Fruit fly (Drosophila melanogaster) whole organism, adult: ENCODE measurements around the gene CG14370.

Source experiments
- CG11617 ChIP-seq: fragments of 200-800 bp; sonication (Bioruptor generic); optimal IDR thresholded peaks from 2 replicates; lab custom pipeline; 2017; ENCODE audit warnings: mild to moderate bottlenecking, missing biosample characterization, missing genetic modification reagents, missing genetic modification characterization
- CG12768 ChIP-seq: fragments of 200-800 bp; sonication (Bioruptor generic); optimal IDR thresholded peaks from 2 replicates; lab custom pipeline; 2017; ENCODE audit warnings: missing biosample characterization, missing genetic modification characterization, mild to moderate bottlenecking, moderate library complexity, missing genetic modification reagents
- CG14711 ChIP-seq: fragments of 200-800 bp; sonication (Bioruptor generic); optimal IDR thresholded peaks from 2 replicates; lab custom pipeline; 2018; ENCODE audit warnings: missing biosample characterization, mild to moderate bottlenecking, missing genetic modification characterization, moderate library complexity
- CG1620 ChIP-seq: fragments of 200-800 bp; sonication (Bioruptor generic); optimal IDR thresholded peaks from 2 replicates; lab custom pipeline; 2016; ENCODE audit warnings: missing biosample characterization, missing genetic modification characterization
- CG33017 ChIP-seq: fragments of 200-800 bp; sonication (Bioruptor generic); optimal IDR thresholded peaks from 2 replicates; lab custom pipeline; 2018; ENCODE audit warnings: missing biosample characterization, mild to moderate bottlenecking, missing genetic modification characterization, moderate library complexity
- CG5204 ChIP-seq: fragments of 200-800 bp; sonication (Bioruptor generic); optimal IDR thresholded peaks from 2 replicates; lab custom pipeline; 2016; ENCODE audit warnings: missing biosample characterization, missing genetic modification characterization
- CG7045 ChIP-seq: fragments of 200-800 bp; sonication (Bioruptor generic); optimal IDR thresholded peaks from 2 replicates; lab custom pipeline; 2017; ENCODE audit warnings: missing biosample characterization, mild to moderate bottlenecking, missing genetic modification characterization
- CG7101 ChIP-seq: fragments of 200-800 bp; sonication (Bioruptor generic); optimal IDR thresholded peaks from 2 replicates; lab custom pipeline; 2018; ENCODE audit warnings: missing biosample characterization, mild to moderate bottlenecking, missing genetic modification characterization, moderate library complexity
- Clk ChIP-seq: fragments of 200-800 bp; sonication (Bioruptor generic); optimal IDR thresholded peaks from 2 replicates; lab custom pipeline; 2017; ENCODE audit warnings: missing biosample characterization, missing genetic modification characterization
- Crg-1 ChIP-seq: fragments of 200-800 bp; sonication (Bioruptor generic); optimal IDR thresholded peaks from 2 replicates; lab custom pipeline; 2016; ENCODE audit warnings: missing biosample characterization, missing genetic modification characterization
- Hr96 ChIP-seq: fragments of 200-800 bp; sonication (Bioruptor generic); optimal IDR thresholded peaks from 2 replicates; lab custom pipeline; 2016; ENCODE audit warnings: missing biosample characterization, missing genetic modification characterization
- Mnt ChIP-seq: fragments of 200-800 bp; sonication (Bioruptor generic); optimal IDR thresholded peaks from 2 replicates; lab custom pipeline; 2016; ENCODE audit warnings: missing biosample characterization, mild to moderate bottlenecking, missing genetic modification characterization
- bab1 ChIP-seq: fragments of 200-800 bp; sonication (Bioruptor generic); optimal IDR thresholded peaks from 3 replicates; lab custom pipeline; 2019; ENCODE audit warnings: missing biosample characterization, mild to moderate bottlenecking, missing genetic modification characterization, moderate library complexity
- cic ChIP-seq: fragments of 200-800 bp; sonication (Bioruptor generic); optimal IDR thresholded peaks from 2 replicates; lab custom pipeline; 2017; ENCODE audit warnings: missing biosample characterization, mild to moderate bottlenecking, missing genetic modification characterization, moderate library complexity
- cnc ChIP-seq, 2 experiments: fragments of >200 bp; optimal IDR thresholded peaks; 2 replicates each; lab custom pipeline; 2017
- kay ChIP-seq: fragments of 200-800 bp; sonication (Bioruptor generic); peaks from one replicate; lab custom pipeline; 2016; ENCODE audit warnings: missing biosample characterization, missing genetic modification characterization, borderline replicate concordance
- ovo ChIP-seq: fragments of 200-800 bp; sonication (Bioruptor generic); optimal IDR thresholded peaks from 2 replicates; lab custom pipeline; 2016; ENCODE audit warnings: missing biosample characterization, missing genetic modification characterization
- pad ChIP-seq: fragments of 200-800 bp; sonication (Bioruptor generic); optimal IDR thresholded peaks from 3 replicates; lab custom pipeline; 2017; ENCODE audit warnings: missing biosample characterization, missing genetic modification characterization, mild to moderate bottlenecking, moderate library complexity, missing genetic modification reagents
- tj ChIP-seq: fragments of 200-800 bp; sonication (Bioruptor generic); optimal IDR thresholded peaks from 3 replicates; lab custom pipeline; 2017; ENCODE audit warnings: missing biosample characterization, mild to moderate bottlenecking, missing genetic modification characterization, moderate library complexity
- toe ChIP-seq: fragments of 200-800 bp; sonication (Bioruptor generic); optimal IDR thresholded peaks from 2 replicates; lab custom pipeline; 2016; ENCODE audit warnings: missing biosample characterization, missing genetic modification characterization

CG14370 gene

DNA sequence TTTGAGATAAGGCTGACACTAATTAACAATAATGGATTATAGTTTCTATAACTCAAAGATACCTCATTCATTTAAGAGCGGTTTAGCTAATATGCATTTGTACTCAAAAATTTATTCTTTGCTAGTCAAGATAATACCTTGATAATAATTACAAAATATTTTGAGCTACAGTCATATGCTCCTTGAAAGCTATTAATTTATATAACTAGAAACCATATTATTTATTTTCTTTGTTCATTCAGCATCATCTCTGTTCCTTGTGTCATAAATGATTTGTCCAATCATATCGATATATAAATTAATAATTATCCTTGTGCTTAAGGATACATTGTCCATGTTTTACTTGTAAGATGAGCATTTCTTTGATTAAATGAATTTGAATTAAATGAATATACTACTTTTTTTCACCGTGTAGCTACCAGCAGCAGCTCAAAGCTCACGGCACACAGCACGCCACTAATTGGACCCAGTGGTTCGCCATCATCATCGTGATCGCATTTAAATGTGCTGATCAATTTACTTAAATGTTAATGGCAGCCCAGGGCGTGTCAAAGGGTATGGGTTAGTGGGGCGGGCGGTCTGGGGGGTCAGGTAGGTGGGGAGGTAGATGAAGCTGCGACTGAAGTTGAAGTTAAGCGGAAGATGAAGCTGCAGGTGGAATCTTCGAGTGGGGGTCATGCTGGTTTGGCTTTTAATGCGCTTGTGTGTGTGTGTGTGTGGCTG is 34.5 kb upstream of the CG14370 start:
- TF ChIP-seq cic (GFP tag; lab: Kevin White, UChicago) (no peak), CG1620 (no peak), bab1 (GFP tag; lab: Kevin White, UChicago) (no peak), Crg-1 (GFP tag; lab: Kevin White, UChicago) (no peak), pad (GFP tag; lab: Kevin White, UChicago) (no peak), CG33017 (tag; lab: Kevin White, UChicago) (no peak), CG11617 (GFP tag; lab: Kevin White, UChicago) (no peak), toe (GFP tag; lab: Kevin White, UChicago) (no peak), Mnt (GFP tag; lab: Kevin White, UChicago) (no peak), CG14711 (tag; lab: Kevin White, UChicago) (no peak), CG7101 (tag; lab: Kevin White, UChicago) (no peak), CG12768 (GFP tag; lab: Kevin White, UChicago) (no peak), tj (GFP tag; lab: Kevin White, UChicago) (no peak), cnc (optimal IDR thresholded peaks at IDR 0.05; lab: Kevin White, UChicago) (no peak), CG5204 (GFP tag; lab: Kevin White, UChicago) (no peak), Hr96 (GFP tag; lab: Kevin White, UChicago) (no peak), CG7045 (no peak), kay (GFP tag; lab: Kevin White, UChicago) (no peak), Clk (GFP tag; lab: Kevin White, UChicago) (no peak), ovo (no peak)

DNA sequence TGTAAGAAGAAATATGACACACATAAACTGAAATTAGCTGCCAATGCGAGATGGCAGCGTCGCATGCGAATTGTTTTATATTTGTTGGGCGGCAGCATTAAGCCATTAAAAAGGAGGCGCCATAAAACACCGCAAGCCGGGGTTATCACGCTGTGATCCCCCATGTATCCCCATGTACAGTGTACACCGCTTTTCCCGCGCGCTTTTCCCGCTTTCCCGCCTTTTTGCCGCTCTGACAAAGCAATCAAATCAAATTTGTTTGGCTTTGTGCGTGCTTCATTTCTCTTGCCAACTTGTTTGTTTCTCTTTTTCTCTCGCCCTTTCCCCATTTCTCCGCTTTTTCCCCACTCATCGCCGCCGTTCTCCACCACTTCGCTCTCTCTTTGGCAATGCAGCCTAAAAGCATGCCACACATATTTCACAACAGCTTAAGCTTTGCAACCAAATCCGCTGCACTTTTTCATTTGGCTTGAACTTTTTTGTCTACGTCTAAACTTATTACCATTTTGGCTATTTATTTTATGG is 33.9 kb upstream of the CG14370 start:
- no peak for TF ChIP-seq CG14711 (tag; lab: Kevin White, UChicago)
- TF ChIP-seq CG12768 (GFP tag; lab: Kevin White, UChicago): no peak
- no peak for TF ChIP-seq Crg-1 (GFP tag; lab: Kevin White, UChicago)
- no peak for TF ChIP-seq pad (GFP tag; lab: Kevin White, UChicago)
- no peak for TF ChIP-seq CG7045
- no peak for TF ChIP-seq CG11617 (GFP tag; lab: Kevin White, UChicago)
- TF ChIP-seq Hr96 (GFP tag; lab: Kevin White, UChicago): no peak
- no peak for TF ChIP-seq ovo
- TF ChIP-seq Clk (GFP tag; lab: Kevin White, UChicago): no peak
- no peak for TF ChIP-seq CG7101 (tag; lab: Kevin White, UChicago)
- TF ChIP-seq kay (GFP tag; lab: Kevin White, UChicago): no peak
- no peak for TF ChIP-seq tj (GFP tag; lab: Kevin White, UChicago)
- no peak for TF ChIP-seq cnc (optimal IDR thresholded peaks at IDR 0.05; lab: Kevin White, UChicago)
- TF ChIP-seq Mnt (GFP tag; lab: Kevin White, UChicago): no peak
- no peak for TF ChIP-seq CG5204 (GFP tag; lab: Kevin White, UChicago)
- TF ChIP-seq cic (GFP tag; lab: Kevin White, UChicago): no peak
- no peak for TF ChIP-seq CG1620

DNA sequence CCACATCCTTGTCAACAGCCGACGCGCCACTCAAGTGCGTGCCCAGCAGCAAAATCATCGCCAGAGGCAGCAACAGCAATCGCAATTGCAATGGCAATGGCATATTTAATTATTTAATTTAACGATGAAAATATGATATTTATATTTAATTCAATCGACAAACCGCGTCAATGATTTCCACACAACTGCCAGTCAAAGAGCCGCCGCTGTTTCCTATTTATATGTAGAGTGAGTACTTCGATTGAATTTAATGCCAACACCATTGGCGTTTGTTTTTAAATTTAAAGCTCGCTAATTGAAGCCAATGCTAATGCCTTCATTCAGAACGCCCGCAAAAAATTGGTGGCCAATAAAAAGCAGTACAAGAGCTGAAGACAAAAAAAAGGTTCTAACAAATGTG is 4.8 kb downstream of the CG14370 start, which contains the start of gene CG14369:
TSS of gene CG14369 (minus strand) at position 101 of the 400 bp plus-strand sequence.
- TF ChIP-seq CG14711 (tag; lab: Kevin White, UChicago) (no peak), ovo (no peak), CG33017 (tag; lab: Kevin White, UChicago) (no peak), pad (GFP tag; lab: Kevin White, UChicago) (no peak), toe (GFP tag; lab: Kevin White, UChicago) (no peak), CG5204 (GFP tag; lab: Kevin White, UChicago) (no peak), CG12768 (GFP tag; lab: Kevin White, UChicago) (no peak), Hr96 (GFP tag; lab: Kevin White, UChicago) (no peak)

DNA sequence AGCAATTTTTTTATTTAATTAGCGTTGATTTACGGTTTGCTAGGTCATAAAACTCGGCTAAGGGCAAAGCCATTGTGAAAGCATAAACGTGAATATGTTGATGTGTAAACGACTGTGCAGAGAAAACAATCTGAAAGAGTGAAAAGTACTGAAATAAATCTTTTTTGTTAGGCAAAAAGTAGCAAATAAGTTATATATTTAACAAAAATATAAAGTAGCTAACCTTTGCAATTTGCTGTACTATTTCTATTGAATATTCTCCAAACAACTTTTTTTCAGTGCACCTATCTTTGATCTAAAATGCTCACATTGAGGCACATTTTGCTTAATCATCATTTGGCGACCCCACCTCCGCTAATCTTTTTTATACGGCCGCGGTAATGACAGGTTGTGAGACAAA is 8.6 kb downstream of the CG14370 start:
- TF ChIP-seq ovo: no peak
- no peak for TF ChIP-seq Mnt (GFP tag; lab: Kevin White, UChicago)
- TF ChIP-seq CG5204 (GFP tag; lab: Kevin White, UChicago): no peak
- TF ChIP-seq kay (GFP tag; lab: Kevin White, UChicago): no peak
- no peak for TF ChIP-seq CG12768 (GFP tag; lab: Kevin White, UChicago)
- TF ChIP-seq Crg-1 (GFP tag; lab: Kevin White, UChicago): no peak
- TF ChIP-seq tj (GFP tag; lab: Kevin White, UChicago): no peak
- no peak for TF ChIP-seq cnc (optimal IDR thresholded peaks at IDR 0.05; lab: Kevin White, UChicago)
- no peak for TF ChIP-seq CG33017 (tag; lab: Kevin White, UChicago)
- no peak for TF ChIP-seq CG7101 (tag; lab: Kevin White, UChicago)
- TF ChIP-seq CG7045: no peak
- TF ChIP-seq cic (GFP tag; lab: Kevin White, UChicago): no peak
- TF ChIP-seq Clk (GFP tag; lab: Kevin White, UChicago): no peak
- TF ChIP-seq bab1 (GFP tag; lab: Kevin White, UChicago): no peak
- TF ChIP-seq CG1620: no peak

DNA sequence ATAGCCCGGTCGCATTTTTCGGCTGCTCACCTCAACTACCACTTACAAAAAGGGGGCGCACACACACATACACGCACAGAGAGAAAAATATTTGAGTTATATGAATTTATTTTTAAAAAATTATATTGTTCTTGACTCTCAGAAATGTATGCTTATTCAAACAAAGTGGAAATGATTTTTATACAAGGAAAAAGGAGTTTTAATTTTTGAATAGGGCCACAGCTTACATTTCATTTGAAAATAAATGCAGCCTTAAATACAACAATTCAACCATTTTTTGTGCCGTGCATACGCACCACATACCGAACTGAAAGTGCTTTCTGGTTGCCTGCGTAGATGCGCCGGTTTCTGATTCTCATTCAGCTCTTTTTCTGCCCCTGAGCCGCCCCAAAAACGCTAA is 12.7 kb downstream of the CG14370 start:
- TF ChIP-seq Crg-1 (GFP tag; lab: Kevin White, UChicago): no peak
- no peak for TF ChIP-seq kay (GFP tag; lab: Kevin White, UChicago)
- TF ChIP-seq CG12768 (GFP tag; lab: Kevin White, UChicago): no peak
- TF ChIP-seq toe (GFP tag; lab: Kevin White, UChicago): no peak
- TF ChIP-seq Mnt (GFP tag; lab: Kevin White, UChicago): no peak
- no peak for TF ChIP-seq cic (GFP tag; lab: Kevin White, UChicago)
- TF ChIP-seq cnc (optimal IDR thresholded peaks at IDR 0.05; lab: Kevin White, UChicago): no peak
- TF ChIP-seq CG7045: no peak
- no peak for TF ChIP-seq ovo
- no peak for TF ChIP-seq CG5204 (GFP tag; lab: Kevin White, UChicago)
- no peak for TF ChIP-seq Hr96 (GFP tag; lab: Kevin White, UChicago)
- no peak for TF ChIP-seq tj (GFP tag; lab: Kevin White, UChicago)
- no peak for TF ChIP-seq pad (GFP tag; lab: Kevin White, UChicago)
- no peak for TF ChIP-seq CG7101 (tag; lab: Kevin White, UChicago)
